Worm (Caenorhabditis elegans) whole organism, young adult: ENCODE data around the gene cest-2.1.

Experiments
- B0019.2 ChIP-seq: fragments of 200-800 bp; sonication (Bioruptor generic); conservative IDR thresholded peaks from 2 replicates; pipeline ENCODE4 v1.3.6; 2022; ENCODE audit warnings: missing genetic modification reagents, missing genetic modification characterization, missing compliant biosample characterization
- B0035.1 ChIP-seq: sonication (generic microtip); optimal IDR thresholded peaks from 2 replicates; lab custom pipeline; 2016; ENCODE audit warnings: missing genetic modification characterization, mild to moderate bottlenecking, missing compliant biosample characterization, missing genotype, missing genetic modification reagents
- B0261.1 ChIP-seq: sonication (generic microtip); optimal IDR thresholded peaks from 2 replicates; lab custom pipeline; 2016; ENCODE audit warnings: mild to moderate bottlenecking, missing genetic modification characterization, moderate library complexity, missing compliant biosample characterization
- B0336.3 ChIP-seq: fragments of 200-800 bp; sonication (Bioruptor generic); IDR thresholded peaks from 2 replicates; pipeline ENCODE4 v1.3.6; 2022; ENCODE audit warnings: missing genetic modification characterization, missing compliant biosample characterization
- C06A6.2 ChIP-seq: fragments of 200-800 bp; sonication (Bioruptor generic); conservative IDR thresholded peaks from 2 replicates; pipeline ENCODE4 v1.3.6; 2022; ENCODE audit warnings: missing genetic modification characterization, missing compliant biosample characterization
- F10E7.11 ChIP-seq: sonication (generic microtip); optimal IDR thresholded peaks from 2 replicates; lab custom pipeline; 2017; ENCODE audit warnings: mild to moderate bottlenecking, missing genetic modification characterization, moderate library complexity, missing compliant biosample characterization
- F22D6.2 ChIP-seq: sonication (generic microtip); optimal IDR thresholded peaks from 2 replicates; lab custom pipeline; 2016; ENCODE audit warnings: mild to moderate bottlenecking, missing genetic modification characterization, missing compliant biosample characterization
- F39B2.1 ChIP-seq: fragments of 200-800 bp; sonication (Bioruptor generic); IDR thresholded peaks from 2 replicates; pipeline ENCODE4 v1.3.6; 2022; ENCODE audit warnings: missing genetic modification reagents, missing genetic modification characterization, missing compliant biosample characterization
- F49E8.2 ChIP-seq: sonication (generic microtip); optimal IDR thresholded peaks from 3 replicates; lab custom pipeline; 2017; ENCODE audit warnings: missing genetic modification characterization, mild to moderate bottlenecking, missing compliant biosample characterization, antibody characterized with exemption, moderate library complexity; ENCODE audit not compliant: insufficient read depth
- F57A8.1 ChIP-seq: fragments of 200-800 bp; sonication (Bioruptor generic); optimal IDR thresholded peaks from 2 replicates; lab custom pipeline; 2018; ENCODE audit warnings: mild to moderate bottlenecking, missing genetic modification characterization, moderate library complexity, missing compliant biosample characterization
- K11D2.4 ChIP-seq: fragments of 200-800 bp; sonication (Bioruptor generic); IDR thresholded peaks from 2 replicates; pipeline ENCODE4 v1.3.6; 2022; ENCODE audit warnings: missing genetic modification reagents, missing genetic modification characterization, missing compliant biosample characterization
- T26A5.8 ChIP-seq: sonication (generic microtip); optimal IDR thresholded peaks from 2 replicates; lab custom pipeline; 2016; ENCODE audit warnings: missing genetic modification characterization, missing compliant biosample characterization
- Y53G8AR.9 ChIP-seq: fragments of 200-800 bp; sonication (Bioruptor generic); conservative IDR thresholded peaks from 2 replicates; pipeline ENCODE4 v1.3.6; 2022; ENCODE audit warnings: missing genetic modification reagents, missing genetic modification characterization, missing compliant biosample characterization
- Y56A3A.18 ChIP-seq: fragments of 200-800 bp; sonication (Bioruptor generic); IDR thresholded peaks from 2 replicates; pipeline ENCODE4 v1.3.6; 2022; ENCODE audit warnings: missing genetic modification reagents, missing genetic modification characterization, missing compliant biosample characterization
- Y79H2A.3 ChIP-seq: fragments of 200-800 bp; sonication (Bioruptor generic); conservative IDR thresholded peaks from 2 replicates; pipeline ENCODE4 v1.3.6; 2022; ENCODE audit warnings: missing genetic modification reagents, missing genetic modification characterization, missing compliant biosample characterization
- ZK185.1 ChIP-seq: sonication (generic microtip); optimal IDR thresholded peaks from 2 replicates; lab custom pipeline; 2016; ENCODE audit warnings: mild to moderate bottlenecking, missing genetic modification characterization, missing compliant biosample characterization; ENCODE audit not compliant: poor library complexity, severe bottlenecking
- ama-1 ChIP-seq, 3 experiments: fragments of 150-350 bp in 1 of 3; sonication (generic microtip) in 2 of 3; optimal IDR thresholded peaks; 2 replicates each; lab custom pipeline; 2014 to 2018; ENCODE audit warnings: missing biosample characterization in 2 of 3, missing genetic modification characterization in 2 of 3, missing genetic modification reagents in 2 of 3
- aptf-2 ChIP-seq: fragments of 200-800 bp; sonication (Bioruptor generic); conservative IDR thresholded peaks from 2 replicates; pipeline ENCODE4 v1.3.6; 2022; ENCODE audit warnings: missing genetic modification reagents, missing genetic modification characterization, missing compliant biosample characterization
- atf-7 ChIP-seq: sonication (generic microtip); optimal IDR thresholded peaks from 2 replicates; lab custom pipeline; 2017; ENCODE audit warnings: mild to moderate bottlenecking, missing genetic modification characterization, missing compliant biosample characterization
- attf-5 ChIP-seq: fragments of 200-800 bp; sonication (Bioruptor generic); optimal IDR thresholded peaks from 2 replicates; lab custom pipeline; 2018; ENCODE audit warnings: mild to moderate bottlenecking, missing genetic modification characterization, missing compliant biosample characterization
- attf-6 ChIP-seq: fragments of 200-800 bp; sonication (Bioruptor generic); IDR thresholded peaks from 2 replicates; pipeline ENCODE4 v1.3.6; 2022; ENCODE audit warnings: missing genetic modification reagents, missing genetic modification characterization, missing compliant biosample characterization
- bed-2 ChIP-seq: fragments of 200-800 bp; sonication (Bioruptor generic); IDR thresholded peaks from 2 replicates; pipeline ENCODE4 v1.3.6; 2022; ENCODE audit warnings: missing genetic modification reagents, missing genetic modification characterization, missing compliant biosample characterization
- cebp-1 ChIP-seq, 2 experiments: fragments of 200-800 bp in 1 of 2; sonication (Bioruptor generic) in 1 of 2; sonication (generic microtip) in 1 of 2; IDR thresholded peaks in 1 of 2; optimal IDR thresholded peaks in 1 of 2; 2 replicates each; pipeline versions ENCODE4 v1.3.6 to Lab custom; 2017 to 2022; ENCODE audit warnings: missing compliant biosample characterization in 2 of 2, missing genetic modification characterization in 2 of 2, mild to moderate bottlenecking in 1 of 2, missing genetic modification reagents in 1 of 2, moderate library complexity in 1 of 2
- cebp-2 ChIP-seq: fragments of 200-800 bp; sonication (Bioruptor generic); IDR thresholded peaks from 2 replicates; pipeline ENCODE4 v1.3.6; 2022; ENCODE audit warnings: missing genetic modification characterization, missing compliant biosample characterization
- ceh-79 ChIP-seq: sonication (generic microtip); optimal IDR thresholded peaks from 2 replicates; lab custom pipeline; 2017; ENCODE audit warnings: mild to moderate bottlenecking, missing genetic modification characterization, missing compliant biosample characterization
- ceh-91 ChIP-seq: fragments of 200-800 bp; sonication (Bioruptor generic); IDR thresholded peaks from 2 replicates; pipeline ENCODE4 v1.3.6; 2022; ENCODE audit warnings: missing genetic modification reagents, missing genetic modification characterization, missing compliant biosample characterization
- die-1 ChIP-seq: sonication (generic microtip); optimal IDR thresholded peaks from 2 replicates; lab custom pipeline; 2016; ENCODE audit warnings: missing genotype, mild to moderate bottlenecking, missing genetic modification characterization, missing compliant biosample characterization
- egl-18 ChIP-seq: fragments of 200-800 bp; sonication (Bioruptor generic); IDR thresholded peaks from 2 replicates; pipeline ENCODE4 v1.3.6; 2022; ENCODE audit warnings: missing genetic modification reagents, missing genetic modification characterization, missing compliant biosample characterization
- egrh-3 ChIP-seq: fragments of 200-800 bp; sonication (Bioruptor generic); IDR thresholded peaks from 2 replicates; pipeline ENCODE4 v1.3.6; 2022; ENCODE audit warnings: missing genetic modification reagents, missing genetic modification characterization, missing compliant biosample characterization
- ets-4 ChIP-seq: fragments of 200-800 bp; sonication (Bioruptor generic); optimal IDR thresholded peaks from 2 replicates; lab custom pipeline; 2018; ENCODE audit warnings: mild to moderate bottlenecking, missing genetic modification characterization, missing compliant biosample characterization
- hlh-12 ChIP-seq: sonication (generic microtip); optimal IDR thresholded peaks from 2 replicates; lab custom pipeline; 2016; ENCODE audit warnings: missing genetic modification characterization, missing compliant biosample characterization
- hmg-1.2 ChIP-seq: fragments of 200-800 bp; sonication (Bioruptor generic); IDR thresholded peaks from 2 replicates; pipeline ENCODE4 v1.3.6; 2022; ENCODE audit warnings: missing genetic modification reagents, missing genetic modification characterization, missing compliant biosample characterization
- lin-40 ChIP-seq: sonication (generic microtip); optimal IDR thresholded peaks from 2 replicates; lab custom pipeline; 2016; ENCODE audit warnings: missing genetic modification characterization, mild to moderate bottlenecking, missing compliant biosample characterization, missing genotype, missing genetic modification reagents
- lsl-1 ChIP-seq: fragments of 200-800 bp; sonication (Bioruptor generic); optimal IDR thresholded peaks from 2 replicates; lab custom pipeline; 2018; ENCODE audit warnings: mild to moderate bottlenecking, missing genetic modification characterization, moderate library complexity, missing compliant biosample characterization
- madf-10 ChIP-seq: sonication (generic microtip); optimal IDR thresholded peaks from 2 replicates; lab custom pipeline; 2016; ENCODE audit warnings: mild to moderate bottlenecking, missing genetic modification characterization, missing compliant biosample characterization
- mxl-1 ChIP-seq: sonication (generic microtip); optimal IDR thresholded peaks from 2 replicates; lab custom pipeline; 2016; ENCODE audit warnings: missing genetic modification characterization, missing compliant biosample characterization
- nfyb-1 ChIP-seq: fragments of 200-800 bp; sonication (Bioruptor generic); IDR thresholded peaks from 2 replicates; pipeline ENCODE4 v1.3.6; 2022; ENCODE audit warnings: missing genetic modification reagents, missing genetic modification characterization, missing compliant biosample characterization
- nhr-80 ChIP-seq: sonication (generic microtip); optimal IDR thresholded peaks from 2 replicates; lab custom pipeline; 2016; ENCODE audit warnings: missing genetic modification characterization, missing compliant biosample characterization
- rcor-1 ChIP-seq: fragments of 200-800 bp; sonication (Bioruptor generic); IDR thresholded peaks from 2 replicates; pipeline ENCODE4 v1.3.6; 2022; ENCODE audit warnings: missing genetic modification reagents, missing genetic modification characterization, missing compliant biosample characterization
- rec-8 ChIP-seq, 2 experiments: sonication (generic microtip); optimal IDR thresholded peaks; 2 replicates each; lab custom pipeline; 2016; ENCODE audit warnings: mild to moderate bottlenecking in 2 of 2, missing genetic modification characterization in 2 of 2, missing genetic modification reagents in 2 of 2, missing genotype in 2 of 2, missing biosample characterization in 1 of 2, missing compliant biosample characterization in 1 of 2, moderate library complexity in 1 of 2
- repo-1 ChIP-seq: sonication (generic microtip); optimal IDR thresholded peaks from 2 replicates; lab custom pipeline; 2017; ENCODE audit warnings: mild to moderate bottlenecking, missing genetic modification characterization, missing compliant biosample characterization
- sea-2 ChIP-seq: fragments of 200-800 bp; sonication (Bioruptor generic); IDR thresholded peaks from 2 replicates; pipeline ENCODE4 v1.3.6; 2022; ENCODE audit warnings: missing genetic modification characterization, missing compliant biosample characterization
- sptf-2 ChIP-seq: fragments of 200-800 bp; sonication (Bioruptor generic); optimal IDR thresholded peaks from 2 replicates; lab custom pipeline; 2018; ENCODE audit warnings: mild to moderate bottlenecking, missing genetic modification characterization, missing compliant biosample characterization
- unc-62 ChIP-seq: fragments of 150-350 bp; optimal IDR thresholded peaks from 2 replicates; lab custom pipeline; 2014; ENCODE audit warnings: missing biosample characterization, missing genetic modification reagents, missing genetic modification characterization
- xnd-1 ChIP-seq: sonication (generic microtip); optimal IDR thresholded peaks from 2 replicates; lab custom pipeline; 2016; ENCODE audit warnings: missing genotype, missing genetic modification reagents, missing genetic modification characterization, missing compliant biosample characterization
- zim-3 ChIP-seq: sonication (generic microtip); optimal IDR thresholded peaks from 2 replicates; lab custom pipeline; 2017; ENCODE audit warnings: mild to moderate bottlenecking, missing genetic modification characterization, moderate library complexity, missing compliant biosample characterization
- ztf-18 ChIP-seq: sonication (generic microtip); optimal IDR thresholded peaks from 2 replicates; lab custom pipeline; 2016; ENCODE audit warnings: missing genotype, mild to moderate bottlenecking, missing genetic modification characterization, missing compliant biosample characterization
- ztf-26 ChIP-seq: sonication (generic microtip); optimal IDR thresholded peaks from 2 replicates; lab custom pipeline; 2017; ENCODE audit warnings: missing genetic modification characterization, missing compliant biosample characterization

Gene cest-2.1

DNA sequence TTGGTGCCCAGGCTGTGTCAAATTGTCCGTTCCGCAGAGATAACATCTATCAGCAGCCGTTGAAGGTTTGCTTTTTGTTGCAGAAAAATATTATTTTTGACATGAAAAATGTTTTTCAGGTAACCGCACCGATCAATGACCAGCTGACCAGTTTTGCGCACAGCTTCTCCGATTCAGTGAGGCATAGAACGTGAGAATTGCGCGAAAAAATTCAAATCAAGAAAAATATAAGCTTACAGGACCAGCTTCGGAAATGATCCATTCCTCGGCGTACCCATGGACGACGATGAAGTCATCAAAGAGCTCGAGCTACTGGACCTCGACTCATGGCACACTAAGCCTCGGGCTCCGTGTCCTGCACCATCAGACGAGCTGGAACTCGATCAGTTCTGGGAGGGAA, 23.2 kb upstream of the cest-2.1 start (continued):
- TF ChIP-seq hlh-12 (no peak), C06A6.2 (GFP tag; lab: Robert Waterston, UW) (no peak), mxl-1 (tag; lab: Kevin White, UChicago) (no peak), sea-2 (GFP tag; lab: Robert Waterston, UW) (no peak), ceh-79 (tag; lab: Kevin White, UChicago) (no peak), egrh-3 (GFP tag; lab: Robert Waterston, UW) (no peak), F39B2.1 (GFP tag; lab: Robert Waterston, UW) (no peak), cebp-2 (GFP tag; lab: Robert Waterston, UW) (no peak), ama-1 (optimal IDR thresholded peaks at IDR 0.05; lab: Kevin White, UChicago) (peak; percentile 4), ama-1 (GFP tag; optimal IDR thresholded peaks at IDR 0.05; lab: Kevin White, UChicago) (no peak), zim-3 (tag; lab: Kevin White, UChicago) (no peak), F10E7.11 (no peak), nhr-80 (tag; lab: Kevin White, UChicago) (no peak), ets-4 (no peak), rec-8 (tag; optimal IDR thresholded peaks at IDR 0.05; lab: Kevin White, UChicago) (no peak), sptf-2 (GFP tag; lab: Kevin White, UChicago) (no peak), ztf-18 (tag; lab: Kevin White, UChicago) (no peak), K11D2.4 (no peak), B0336.3 (GFP tag; lab: Robert Waterston, UW) (peak; percentile 23; the same call in 1 of the 2 replicates), egl-18 (GFP tag; lab: Robert Waterston, UW) (no peak), bed-2 (GFP tag; lab: Robert Waterston, UW) (no peak)

DNA sequence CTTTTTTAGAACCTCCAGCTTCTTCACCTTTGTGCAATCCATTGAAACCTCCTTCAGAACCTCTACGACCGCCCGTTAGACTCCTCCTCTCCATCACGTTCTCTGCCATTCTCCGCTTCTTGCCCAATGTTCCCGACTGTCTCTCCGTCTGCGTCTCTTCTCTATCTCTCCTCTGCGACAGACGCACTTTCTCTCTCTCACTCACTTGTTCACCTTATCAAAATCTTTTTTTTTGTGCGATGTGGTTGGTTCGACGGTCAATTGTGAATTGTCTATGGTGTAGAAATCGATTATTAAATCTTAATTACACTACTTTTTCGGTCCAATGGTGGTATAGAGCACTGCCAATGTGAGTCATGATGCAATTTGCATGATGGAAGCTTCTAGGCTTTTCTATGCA, 22.2 kb upstream of the cest-2.1 start, which contains the start of gene atfs-1:
atfs-1 (plus strand) TSS at position 213 of the 400 bp plus-strand sequence.
- TF ChIP-seq F57A8.1 (GFP tag; lab: Kevin White, UChicago) (no peak), lin-40 (tag; lab: Kevin White, UChicago) (peak; percentile 62), ztf-26 (tag; lab: Kevin White, UChicago) (peak; percentile 3), Y53G8AR.9 (GFP tag; lab: Robert Waterston, UW) (0 out of 2 replicates have a peak, but pooled peaks have one; percentile 27), Y56A3A.18 (GFP tag; lab: Robert Waterston, UW) (no peak), die-1 (no peak), repo-1 (tag; lab: Kevin White, UChicago) (no peak), rcor-1 (GFP tag; lab: Robert Waterston, UW) (peak; percentile 51; the same call in 1 of the 2 replicates), hmg-1.2 (peak; percentile 88), attf-5 (peak; percentile 68), lsl-1 (GFP tag; lab: Kevin White, UChicago) (no peak), cebp-1 (GFP tag; IDR thresholded peaks at IDR 0.05; lab: Robert Waterston, UW) (peak; percentile 58; the same call in 1 of the 2 replicates), cebp-1 (tag; optimal IDR thresholded peaks at IDR 0.05; lab: Kevin White, UChicago) (peak; percentile 79), F49E8.2 (no peak), xnd-1 (no peak), B0261.1 (tag; lab: Kevin White, UChicago) (no peak), ZK185.1 (tag; lab: Kevin White, UChicago) (peak; percentile 31), attf-6 (no peak), Y79H2A.3 (GFP tag; lab: Robert Waterston, UW) (no peak), nfyb-1 (GFP tag; lab: Robert Waterston, UW) (no peak), B0019.2 (GFP tag; lab: Robert Waterston, UW) (no peak), B0035.1 (tag; lab: Kevin White, UChicago) (no peak), F10E7.11 (no peak), T26A5.8 (tag; lab: Kevin White, UChicago) (no peak), atf-7 (tag; lab: Kevin White, UChicago) (no peak), egl-18 (GFP tag; lab: Robert Waterston, UW) (no peak), aptf-2 (GFP tag; lab: Robert Waterston, UW) (no peak), madf-10 (peak; percentile 9), ztf-18 (tag; lab: Kevin White, UChicago) (peak; percentile 75), unc-62 (GFP tag; lab: Kevin White, UChicago) (no peak), F22D6.2 (tag; lab: Kevin White, UChicago) (no peak), ceh-91 (no peak)
